Worm (Caenorhabditis elegans) whole organism, L1 larva: Measurements from ENCODE around the gene fmi-1.
A peak's percentile ranks its signal among the peaks of the same experiment; 100 is the strongest.

Experiments
- C16A3.4 ChIP-seq: fragments of 150-350 bp; optimal IDR thresholded peaks from 2 replicates; lab custom pipeline; 2014; ENCODE audit warnings: missing biosample characterization, missing genetic modification characterization
- F16B12.6 ChIP-seq: fragments of 150-350 bp; optimal IDR thresholded peaks from 2 replicates; lab custom pipeline; 2014; ENCODE audit warnings: missing biosample characterization, missing genetic modification characterization
- aha-1 ChIP-seq: fragments of 150-350 bp; optimal IDR thresholded peaks from 2 replicates; lab custom pipeline; 2014; ENCODE audit warnings: missing biosample characterization, missing genetic modification characterization
- aly-2 ChIP-seq: fragments of 150-350 bp; optimal IDR thresholded peaks from 2 replicates; lab custom pipeline; 2014; ENCODE audit warnings: missing biosample characterization, missing genetic modification characterization
- ama-1 ChIP-seq: fragments of 150-350 bp; optimal IDR thresholded peaks from 2 replicates; lab custom pipeline; 2014
- blmp-1 ChIP-seq: fragments of 150-350 bp; optimal IDR thresholded peaks from 2 replicates; lab custom pipeline; 2014; ENCODE audit warnings: missing biosample characterization, missing genetic modification characterization
- ceh-63 ChIP-seq: fragments of 200-800 bp; sonication (Bioruptor generic); optimal IDR thresholded peaks from 2 replicates; lab custom pipeline; 2018; ENCODE audit warnings: mild to moderate bottlenecking, missing genetic modification characterization, missing compliant biosample characterization
- ceh-8 ChIP-seq: fragments of 200-800 bp; sonication (Bioruptor generic); optimal IDR thresholded peaks from 2 replicates; lab custom pipeline; 2018; ENCODE audit warnings: mild to moderate bottlenecking, missing genetic modification characterization, moderate library complexity, missing compliant biosample characterization
- ceh-82 ChIP-seq, 3 experiments: fragments of 150-350 bp in 1 of 3; sonication (generic microtip) in 2 of 3; optimal IDR thresholded peaks; 2 replicates each; lab custom pipeline; 2014 to 2017; ENCODE audit warnings: missing biosample characterization in 3 of 3, missing genetic modification characterization in 3 of 3
- ceh-88 ChIP-seq: fragments of 200-800 bp; sonication (Bioruptor generic); IDR thresholded peaks from 2 replicates; pipeline ENCODE4 v1.3.6; 2022; ENCODE audit warnings: missing genetic modification characterization, missing compliant biosample characterization
- dpl-1 ChIP-seq, 3 experiments: fragments of 150-350 bp in 2 of 3; sonication (generic microtip) in 1 of 3; optimal IDR thresholded peaks; 2 replicates each; lab custom pipeline; 2014 to 2017; ENCODE audit warnings: missing biosample characterization in 3 of 3, missing genetic modification characterization in 3 of 3, missing genetic modification reagents in 3 of 3
- dsc-1 ChIP-seq: sonication (generic microtip); optimal IDR thresholded peaks from 2 replicates; lab custom pipeline; 2016; ENCODE audit warnings: mild to moderate bottlenecking, missing genetic modification characterization, missing compliant biosample characterization
- efl-1 ChIP-seq, 4 experiments: fragments of 150-350 bp; optimal IDR thresholded peaks in 3 of 4; peaks in 1 of 4; 1 replicate in 1 of 4; 2 replicates in 3 of 4; lab custom pipeline; 2014; ENCODE audit warnings: missing biosample characterization in 2 of 4, missing genetic modification characterization in 2 of 4, missing genetic modification reagents in 2 of 4
- efl-3 ChIP-seq: fragments of 200-800 bp; sonication (Bioruptor generic); optimal IDR thresholded peaks from 2 replicates; lab custom pipeline; 2018; ENCODE audit warnings: mild to moderate bottlenecking, missing genetic modification characterization, missing compliant biosample characterization
- egl-13 ChIP-seq: sonication (generic microtip); optimal IDR thresholded peaks from 2 replicates; lab custom pipeline; 2016; ENCODE audit warnings: missing genotype, missing genetic modification reagents, missing genetic modification characterization, missing compliant biosample characterization
- egl-27 ChIP-seq, 2 experiments: fragments of 150-350 bp in 1 of 2; sonication (generic microtip); optimal IDR thresholded peaks; 3 replicates each; lab custom pipeline; 2017 to 2018; ENCODE audit warnings: missing biosample characterization in 2 of 2, missing genetic modification characterization in 2 of 2, missing genetic modification reagents in 2 of 2
- fkh-8 ChIP-seq: sonication (generic microtip); optimal IDR thresholded peaks from 2 replicates; lab custom pipeline; 2016; ENCODE audit warnings: mild to moderate bottlenecking, missing genetic modification characterization, missing compliant biosample characterization
- fos-1 ChIP-seq: fragments of 150-350 bp; optimal IDR thresholded peaks from 2 replicates; lab custom pipeline; 2014; ENCODE audit warnings: missing biosample characterization, missing genetic modification characterization
- grh-1 ChIP-seq: fragments of 200-800 bp; sonication (Bioruptor generic); IDR thresholded peaks from 2 replicates; pipeline ENCODE4 v1.3.6; 2022; ENCODE audit warnings: missing genetic modification reagents, missing genetic modification characterization, missing compliant biosample characterization
- irx-1 ChIP-seq: sonication (generic microtip); optimal IDR thresholded peaks from 2 replicates; lab custom pipeline; 2016; ENCODE audit warnings: missing genetic modification characterization, missing compliant biosample characterization
- jun-1 ChIP-seq: fragments of 150-350 bp; optimal IDR thresholded peaks from 2 replicates; lab custom pipeline; 2014; ENCODE audit warnings: missing biosample characterization, missing genetic modification reagents, missing genetic modification characterization
- lin-14 ChIP-seq: fragments of 200-800 bp; sonication (Bioruptor generic); optimal IDR thresholded peaks from 2 replicates; lab custom pipeline; 2018; ENCODE audit warnings: mild to moderate bottlenecking, missing genetic modification characterization, moderate library complexity, missing compliant biosample characterization
- lin-35 ChIP-seq, 2 experiments: fragments of 150-350 bp; optimal IDR thresholded peaks; 2 replicates each; lab custom pipeline; 2014; ENCODE audit warnings: missing biosample characterization in 2 of 2, missing genetic modification characterization in 2 of 2, missing genetic modification reagents in 2 of 2
- lin-39 ChIP-seq: fragments of 150-350 bp; optimal IDR thresholded peaks from 2 replicates; lab custom pipeline; 2014; ENCODE audit warnings: missing biosample characterization, missing genetic modification reagents, missing genetic modification characterization
- mab-9 ChIP-seq: fragments of 200-800 bp; sonication (Bioruptor generic); IDR thresholded peaks from 2 replicates; pipeline ENCODE4 v1.3.6; 2022; ENCODE audit warnings: missing genetic modification reagents, missing genetic modification characterization, missing compliant biosample characterization
- nhr-11 ChIP-seq: fragments of 150-350 bp; optimal IDR thresholded peaks from 2 replicates; lab custom pipeline; 2014; ENCODE audit warnings: missing biosample characterization, missing genetic modification characterization
- nhr-12 ChIP-seq: sonication (generic microtip); optimal IDR thresholded peaks from 2 replicates; lab custom pipeline; 2017; ENCODE audit warnings: missing biosample characterization, missing genetic modification characterization
- nhr-19 ChIP-seq: fragments of 200-800 bp; sonication (Bioruptor generic); conservative IDR thresholded peaks from 2 replicates; pipeline ENCODE4 v1.3.6; 2022; ENCODE audit warnings: missing genetic modification characterization, missing compliant biosample characterization
- nhr-237 ChIP-seq: fragments of 150-350 bp; optimal IDR thresholded peaks from 2 replicates; lab custom pipeline; 2014; ENCODE audit warnings: missing biosample characterization, missing genetic modification characterization
- nhr-47 ChIP-seq: sonication (generic microtip); optimal IDR thresholded peaks from 2 replicates; lab custom pipeline; 2016; ENCODE audit warnings: mild to moderate bottlenecking, missing genetic modification characterization, moderate library complexity, missing compliant biosample characterization
- nhr-71 ChIP-seq: sonication (generic microtip); optimal IDR thresholded peaks from 2 replicates; lab custom pipeline; 2016; ENCODE audit warnings: mild to moderate bottlenecking, missing genetic modification characterization, moderate library complexity, missing compliant biosample characterization
- nhr-76 ChIP-seq: sonication (generic microtip); optimal IDR thresholded peaks from 2 replicates; lab custom pipeline; 2017; ENCODE audit warnings: missing biosample characterization, missing genetic modification characterization
- nhr-84 ChIP-seq: sonication (generic microtip); optimal IDR thresholded peaks from 2 replicates; lab custom pipeline; 2017; ENCODE audit warnings: missing biosample characterization, missing genetic modification characterization
- nhr-85 ChIP-seq: sonication (generic microtip); peaks from one replicate; lab custom pipeline; 2016; ENCODE audit warnings: missing genetic modification characterization, inconsistent platforms, missing compliant biosample characterization
- pax-3 ChIP-seq: fragments of 200-800 bp; sonication (Bioruptor generic); optimal IDR thresholded peaks from 2 replicates; lab custom pipeline; 2018; ENCODE audit warnings: mild to moderate bottlenecking, missing genetic modification characterization, moderate library complexity, missing compliant biosample characterization
- snpc-4 ChIP-seq: fragments of 150-350 bp; optimal IDR thresholded peaks from 2 replicates; lab custom pipeline; 2014; ENCODE audit warnings: missing biosample characterization, missing genetic modification characterization
- sox-4 ChIP-seq: sonication (generic microtip); optimal IDR thresholded peaks from 2 replicates; lab custom pipeline; 2016; ENCODE audit warnings: missing genetic modification characterization, missing compliant biosample characterization
- sptf-1 ChIP-seq: fragments of 150-350 bp; optimal IDR thresholded peaks from 2 replicates; lab custom pipeline; 2014; ENCODE audit warnings: missing biosample characterization, missing genetic modification characterization
- swsn-7 ChIP-seq: sonication (generic microtip); optimal IDR thresholded peaks from 2 replicates; lab custom pipeline; 2016; ENCODE audit warnings: missing genetic modification characterization, missing compliant biosample characterization
- tbx-2 ChIP-seq: sonication (generic microtip); optimal IDR thresholded peaks from 2 replicates; lab custom pipeline; 2016; ENCODE audit warnings: missing genetic modification characterization, missing compliant biosample characterization
- tlp-1 ChIP-seq: fragments of 150-350 bp; optimal IDR thresholded peaks from 2 replicates; lab custom pipeline; 2014; ENCODE audit warnings: missing biosample characterization, missing genetic modification characterization
- unc-130 ChIP-seq: fragments of 150-350 bp; optimal IDR thresholded peaks from 2 replicates; lab custom pipeline; 2017; ENCODE audit warnings: missing biosample characterization, missing genetic modification characterization, inconsistent platforms
- unc-30 ChIP-seq: sonication (generic microtip); optimal IDR thresholded peaks from 2 replicates; lab custom pipeline; 2017; ENCODE audit warnings: missing biosample characterization, missing genetic modification characterization
- unc-62 ChIP-seq: fragments of 150-350 bp; optimal IDR thresholded peaks from 2 replicates; lab custom pipeline; 2014; ENCODE audit warnings: missing biosample characterization, missing genetic modification reagents, missing genetic modification characterization
- unc-86 ChIP-seq: sonication (generic microtip); optimal IDR thresholded peaks from 2 replicates; lab custom pipeline; 2016; ENCODE audit warnings: missing genetic modification characterization, missing compliant biosample characterization
- unc-98 ChIP-seq: fragments of 200-800 bp; sonication (Bioruptor generic); IDR thresholded peaks from 2 replicates; pipeline ENCODE4 v1.3.6; 2022; ENCODE audit warnings: missing genetic modification characterization, missing compliant biosample characterization
- xbp-1 ChIP-seq: sonication (generic microtip); optimal IDR thresholded peaks from 2 replicates; lab custom pipeline; 2016; ENCODE audit warnings: missing genetic modification characterization, missing compliant biosample characterization
- zip-4 ChIP-seq: fragments of 200-800 bp; sonication (Bioruptor generic); optimal IDR thresholded peaks from 2 replicates; lab custom pipeline; 2018; ENCODE audit warnings: mild to moderate bottlenecking, missing genetic modification characterization, moderate library complexity, missing compliant biosample characterization
- ztf-11 ChIP-seq, 2 experiments: sonication (generic microtip); optimal IDR thresholded peaks; 2 replicates each; lab custom pipeline; 2016 to 2017; ENCODE audit warnings: missing genetic modification characterization in 2 of 2, missing biosample characterization in 1 of 2, missing compliant biosample characterization in 1 of 2

The fmi-1 gene

DNA sequence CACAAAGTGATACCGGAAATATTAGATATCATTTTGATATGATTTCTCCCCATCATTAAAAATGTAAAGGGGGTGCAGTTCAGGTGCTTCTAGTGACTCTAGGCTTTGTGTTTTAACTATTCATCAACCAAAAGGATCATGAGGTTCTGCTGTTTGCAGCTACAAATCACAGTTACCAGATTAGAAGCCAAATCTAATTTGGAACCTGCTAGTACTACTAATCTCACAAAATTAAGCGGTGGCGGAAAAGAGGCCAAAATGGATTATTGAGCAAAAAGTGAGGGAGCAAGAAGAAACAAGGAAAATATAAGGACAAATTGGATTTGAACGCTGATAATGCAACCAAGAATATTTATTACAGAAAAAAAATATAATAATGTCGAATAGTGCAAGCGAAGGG is 55.3 kb downstream of the fmi-1 start:
- TF ChIP-seq lin-14, result no peak
- no peak for TF ChIP-seq dpl-1 (GFP tag; optimal IDR thresholded peaks at IDR 0.05; lab: Kevin White, UChicago)
- TF ChIP-seq snpc-4 (tag; lab: Kevin White, UChicago), result no peak
- peak; percentile 70 for TF ChIP-seq dsc-1
- peak; percentile 19 for TF ChIP-seq pax-3 (tag; lab: Kevin White, UChicago)
- TF ChIP-seq fkh-8 (tag; lab: Kevin White, UChicago), result no peak
- no peak for TF ChIP-seq C16A3.4

DNA sequence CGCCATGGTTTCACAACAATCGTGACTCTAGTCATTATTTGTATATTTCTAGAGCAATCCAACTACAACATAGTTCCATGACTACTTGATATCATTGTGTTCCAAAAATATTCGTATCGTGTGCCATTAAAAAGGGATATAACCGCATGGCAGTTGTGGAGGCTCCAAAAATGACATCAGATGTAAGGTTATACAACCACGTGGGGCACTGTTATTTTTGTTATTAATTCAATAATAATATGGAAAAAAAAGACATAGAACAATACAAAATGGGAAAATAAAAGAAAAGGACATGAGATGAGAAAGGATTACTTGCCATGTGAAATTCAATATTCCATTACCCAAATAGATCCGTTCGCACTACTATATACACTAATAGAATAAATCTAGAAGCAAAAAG is 56.6 kb downstream of the fmi-1 start:
- TF ChIP-seq pax-3 (tag; lab: Kevin White, UChicago) (peak; percentile 61), aha-1 (tag; lab: Kevin White, UChicago) (no peak), efl-3 (GFP tag; lab: Kevin White, UChicago) (no peak), dsc-1 (peak; percentile 62), lin-14 (no peak)

DNA sequence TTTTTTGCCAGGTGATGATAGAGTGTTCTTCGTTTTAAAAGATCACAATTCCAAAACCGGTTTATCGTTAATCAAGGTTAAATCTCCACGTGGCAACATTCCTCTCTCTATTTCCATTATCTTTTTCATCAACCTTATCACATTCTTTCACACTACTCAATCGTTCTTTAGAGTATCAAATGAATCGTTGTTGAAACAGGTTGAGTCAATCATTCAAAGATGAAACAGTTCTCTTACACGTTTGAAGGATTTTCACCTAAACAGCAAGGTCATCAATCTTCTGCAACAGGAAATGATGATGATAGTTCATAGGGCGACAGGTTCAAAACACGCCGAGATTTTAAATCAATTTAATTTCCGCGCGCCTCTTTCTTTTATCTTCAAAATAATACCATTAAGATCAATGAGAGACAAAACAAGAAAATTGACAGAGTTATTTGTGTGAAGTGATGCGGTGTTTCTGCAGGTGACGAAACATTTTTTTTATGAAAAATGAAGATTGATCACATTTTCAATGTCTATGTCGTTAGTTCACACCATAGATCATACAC is 62.4 kb downstream of the fmi-1 start:
- TF ChIP-seq lin-35 (GFP tag; optimal IDR thresholded peaks at IDR 0.05; lab: Kevin White, UChicago) (peak; percentile 5 to 71), unc-86 (no peak), unc-130 (tag; lab: Kevin White, UChicago) (peak; percentile 6), sptf-1 (no peak), nhr-47 (tag; lab: Kevin White, UChicago) (peak; percentile 77), ceh-88 (GFP tag; lab: Robert Waterston, UW) (peak; percentile 44; the same call in 1 of the 2 replicates), ama-1 (lab: Kevin White, UChicago) (no peak), ceh-8 (GFP tag; lab: Kevin White, UChicago) (no peak), fos-1 (no peak), aly-2 (tag; lab: Kevin White, UChicago) (no peak), ceh-82 (tag; optimal IDR thresholded peaks at IDR 0.05; lab: Kevin White, UChicago) (peak in 2 of 3 experiments; percentile 2 to 25), jun-1 (tag; lab: Kevin White, UChicago) (no peak), nhr-85 (tag; lab: Kevin White, UChicago) (peak; percentile 100), ceh-63 (no peak), nhr-76 (tag; lab: Kevin White, UChicago) (no peak), efl-1 (optimal IDR thresholded peaks at IDR 0.05; lab: Kevin White, UChicago) (peak in 1 of 2 experiments; percentile 26), efl-1 (GFP tag; optimal IDR thresholded peaks at IDR 0.05 in 1 of 2; lab: Kevin White, UChicago) (peak in 1 of 2 experiments; percentile 89), sox-4 (tag; lab: Kevin White, UChicago) (no peak), C16A3.4 (peak; percentile 3), nhr-237 (tag; lab: Kevin White, UChicago) (no peak), egl-27 (tag; optimal IDR thresholded peaks at IDR 0.05; lab: Kevin White, UChicago) (peak; percentile 53 to 65), ztf-11 (tag; optimal IDR thresholded peaks at IDR 0.05; lab: Kevin White, UChicago) (no peak), xbp-1 (peak; percentile 36), unc-98 (GFP tag; lab: Robert Waterston, UW) (no peak), grh-1 (GFP tag; lab: Robert Waterston, UW) (peak; percentile 100), zip-4 (GFP tag; lab: Kevin White, UChicago) (no peak), swsn-7 (tag; lab: Kevin White, UChicago) (peak; percentile 1), aha-1 (tag; lab: Kevin White, UChicago) (no peak), nhr-84 (tag; lab: Kevin White, UChicago) (no peak), egl-13 (tag; lab: Kevin White, UChicago) (no peak), tlp-1 (no peak), unc-30 (no peak), nhr-19 (GFP tag; lab: Robert Waterston, UW) (peak; percentile 97), nhr-11 (peak; percentile 47), unc-62 (GFP tag; lab: Kevin White, UChicago) (peak; percentile 24), mab-9 (GFP tag; lab: Robert Waterston, UW) (no peak), nhr-12 (tag; lab: Kevin White, UChicago) (no peak), lin-39 (tag; lab: Kevin White, UChicago) (peak; percentile 75), nhr-71 (tag; lab: Kevin White, UChicago) (peak; percentile 97), irx-1 (tag; lab: Kevin White, UChicago) (peak; percentile 87), tbx-2 (tag; lab: Kevin White, UChicago) (peak; percentile 89), blmp-1 (peak; percentile 93), F16B12.6 (tag; lab: Kevin White, UChicago) (no peak), pax-3 (tag; lab: Kevin White, UChicago) (no peak)
